Worm (Caenorhabditis elegans): ENCODE data around the gene F14D2.14.

ce11 chrII:3337039-3337438 lies 10.8 kb downstream of the F14D2.14 start, which contains the start of gene F14D2.19:
- no peak for TF ChIP-seq W03F9.2 (tag; optimal IDR thresholded peaks at IDR 0.05)
- no peak for TF ChIP-seq him-1 (tag; optimal IDR thresholded peaks at IDR 0.05)
- no peak for TF ChIP-seq dao-5 (tag; optimal IDR thresholded peaks at IDR 0.05)

Data from whole organism, L4/young adult.